Worm (Caenorhabditis elegans) whole organism, L4/young adult: ENCODE measurements around the gene egas-2.

Experiments
- dao-5 ChIP-seq: sonication (generic microtip); optimal IDR thresholded peaks from 2 replicates; lab custom pipeline; 2016; ENCODE audit warnings: missing genotype, missing genetic modification characterization, moderate library complexity, missing compliant biosample characterization
- him-1 ChIP-seq: sonication (generic microtip); optimal IDR thresholded peaks from 2 replicates; lab custom pipeline; 2016; ENCODE audit warnings: missing genotype, missing genetic modification reagents, missing genetic modification characterization, missing compliant biosample characterization

DNA sequence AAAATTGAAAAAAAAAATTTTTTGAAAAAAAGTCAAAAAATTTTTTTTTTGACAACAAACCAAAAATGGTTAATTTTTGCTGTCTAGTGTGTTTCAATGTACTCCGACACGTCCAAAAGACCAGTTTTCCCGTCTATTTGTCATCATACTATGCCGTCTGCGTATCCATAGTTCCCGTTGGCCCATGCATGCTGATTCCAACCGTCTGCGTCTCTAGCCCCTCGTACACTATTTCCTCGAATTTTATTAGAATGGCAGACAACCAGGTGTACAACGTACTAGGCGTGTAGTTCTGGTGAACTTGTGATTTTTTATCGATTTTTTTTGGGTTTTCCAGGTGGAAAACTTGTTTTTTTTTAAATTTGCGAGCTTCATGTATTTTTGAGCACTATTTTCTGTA is 35.6 kb upstream of the egas-2 start:
- TF ChIP-seq him-1 (tag; lab: Kevin White, UChicago): no peak
- no peak for TF ChIP-seq dao-5 (tag; lab: Kevin White, UChicago)
